Worm (Caenorhabditis elegans): Measurements from ENCODE around the gene R04B5.7.

Gene R04B5.7

ce11 chrV:10066769-10067168 is 23.6 kb downstream of the R04B5.7 start, which contains the start of gene npr-39:
TSS of gene npr-39 (plus strand) at chrV:10067069.
- TF ChIP-seq ceh-44 (GFP tag; IDR thresholded peaks at IDR 0.05) (no peak), F37D6.2 (tag; optimal IDR thresholded peaks at IDR 0.05) (no peak), ceh-62 (tag; optimal IDR thresholded peaks at IDR 0.05) (no peak), mxl-2 (GFP tag; conservative IDR thresholded peaks at IDR 0.05) (no peak), ceh-28 (tag; optimal IDR thresholded peaks at IDR 0.05) (no peak), egl-43 (GFP tag; IDR thresholded peaks at IDR 0.05) (no peak)

DNA sequence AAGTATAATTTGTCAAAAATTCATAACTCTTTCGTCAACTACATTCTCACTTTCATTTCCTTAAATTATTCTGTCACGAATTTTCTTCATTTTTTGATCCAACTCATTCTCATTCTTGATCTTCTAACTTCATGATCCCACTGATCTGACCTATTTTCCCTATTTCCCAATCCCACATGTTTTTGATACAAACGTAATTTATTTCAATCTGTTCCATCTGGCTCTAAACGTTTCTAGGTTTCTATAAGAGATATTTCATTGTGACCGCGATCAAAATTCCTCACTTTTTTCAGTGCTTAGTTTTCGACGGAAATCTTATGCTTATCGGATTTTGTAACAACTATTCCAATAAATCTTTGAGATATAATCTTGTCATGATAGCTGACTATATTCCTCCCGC is 24.7 kb downstream of the R04B5.7 start:
- TF ChIP-seq snpc-1.2 (GFP tag; IDR thresholded peaks at IDR 0.05) (no peak), Y105C5A.15 (GFP tag; IDR thresholded peaks at IDR 0.05) (no peak), nhr-10 (tag; optimal IDR thresholded peaks at IDR 0.05) (no peak), unc-62 (GFP tag; optimal IDR thresholded peaks at IDR 0.05 in 1 of 2) (peak in 1 of 2 experiments; percentile 4), unc-62 (tag; optimal IDR thresholded peaks at IDR 0.05) (no peak), D1046.2 (GFP tag; IDR thresholded peaks at IDR 0.05) (no peak)

DNA sequence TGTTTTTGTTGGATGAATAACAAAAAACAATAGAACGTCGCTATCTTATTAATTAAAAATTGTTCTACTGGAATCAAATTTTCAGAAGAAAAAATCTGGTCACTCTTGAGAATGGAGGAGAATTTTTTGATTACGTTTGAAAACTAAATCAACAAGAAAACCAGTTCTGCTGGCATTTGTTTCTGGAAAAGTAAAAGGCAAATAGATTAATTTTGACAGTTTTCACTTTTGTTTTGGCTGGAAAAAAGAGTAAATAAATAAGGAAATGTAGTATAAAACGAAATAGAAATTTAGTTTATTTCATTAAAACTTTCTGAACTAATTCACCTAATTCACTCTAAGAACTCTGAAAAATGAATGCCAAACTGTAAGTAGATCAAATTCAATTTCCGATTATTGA is 26.1 kb downstream of the R04B5.7 start, which contains the start of gene fipr-13:
Gene fipr-13, plus strand, starts transcription at position 301 of the 400 bp plus-strand sequence.
- no peak for TF ChIP-seq ceh-62 (tag; optimal IDR thresholded peaks at IDR 0.05)
- no peak for TF ChIP-seq hlh-30 (tag; optimal IDR thresholded peaks at IDR 0.05; ENCODE audit: insufficient read depth)
- no peak for TF ChIP-seq Y48G9A.11 (GFP tag; IDR thresholded peaks at IDR 0.05)
- TF ChIP-seq nhr-48 (tag; optimal IDR thresholded peaks at IDR 0.05), result no peak
- TF ChIP-seq attf-4 (tag; optimal IDR thresholded peaks at IDR 0.05), result no peak
- TF ChIP-seq nhr-102 (tag; optimal IDR thresholded peaks at IDR 0.05), result no peak
- TF ChIP-seq tag-97 (GFP tag; IDR thresholded peaks at IDR 0.05), result no peak
- no peak for TF ChIP-seq tra-1 (GFP tag; IDR thresholded peaks at IDR 0.05)

- TF ChIP-seq daf-16 (GFP tag; optimal IDR thresholded peaks at IDR 0.05) (peak in 1 of 2 experiments; percentile 52), daf-16 (tag; optimal IDR thresholded peaks at IDR 0.05) (no peak), F26F4.8 (GFP tag; conservative IDR thresholded peaks at IDR 0.05) (no peak), aha-1 (tag) (peak; percentile 2), ceh-44 (GFP tag; IDR thresholded peaks at IDR 0.05) (no peak), Y48G9A.11 (GFP tag; IDR thresholded peaks at IDR 0.05) (no peak), mxl-2 (GFP tag; conservative IDR thresholded peaks at IDR 0.05) (no peak), unc-130 (GFP tag; optimal IDR thresholded peaks at IDR 0.05) (no peak), ceh-82 (tag; optimal IDR thresholded peaks at IDR 0.05) (no peak), egl-43 (GFP tag; IDR thresholded peaks at IDR 0.05) (no peak), lin-38 (GFP tag; IDR thresholded peaks at IDR 0.05) (no peak), lin-13 (GFP tag; optimal IDR thresholded peaks at IDR 0.05) (no peak), vab-7 (GFP tag; IDR thresholded peaks at IDR 0.05) (no peak), lim-7 (GFP tag; IDR thresholded peaks at IDR 0.05) (no peak), set-16 (GFP tag; IDR thresholded peaks at IDR 0.05) (no peak)
Measured at ce11 chrV:10060039-10060438, 30.3 kb downstream of the R04B5.7 start.

DNA sequence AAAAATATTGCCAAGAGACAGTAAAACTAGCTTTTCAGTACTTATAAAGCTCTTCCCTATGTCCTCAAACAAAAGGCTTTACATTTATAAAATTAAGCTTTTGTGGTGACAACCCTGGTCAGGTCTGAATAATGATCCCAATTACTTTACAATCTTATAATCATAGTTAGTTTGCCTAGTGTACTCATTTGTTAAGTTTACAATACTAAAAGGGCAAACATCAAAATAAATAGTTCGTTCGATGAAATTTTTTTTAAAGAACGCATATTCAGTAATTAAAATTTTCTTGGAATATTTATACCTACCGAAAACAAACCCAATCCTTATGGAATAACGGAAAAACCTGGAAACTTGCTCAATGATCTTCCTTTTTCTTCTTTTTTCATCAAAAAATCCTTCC is 31.6 kb downstream of the R04B5.7 start:
- TF ChIP-seq unc-62 (GFP tag; optimal IDR thresholded peaks at IDR 0.05 in 1 of 2) (peak in 1 of 2 experiments; percentile 75), unc-62 (tag; optimal IDR thresholded peaks at IDR 0.05) (no peak), ctbp-1 (GFP tag; IDR thresholded peaks at IDR 0.05) (no peak)

DNA sequence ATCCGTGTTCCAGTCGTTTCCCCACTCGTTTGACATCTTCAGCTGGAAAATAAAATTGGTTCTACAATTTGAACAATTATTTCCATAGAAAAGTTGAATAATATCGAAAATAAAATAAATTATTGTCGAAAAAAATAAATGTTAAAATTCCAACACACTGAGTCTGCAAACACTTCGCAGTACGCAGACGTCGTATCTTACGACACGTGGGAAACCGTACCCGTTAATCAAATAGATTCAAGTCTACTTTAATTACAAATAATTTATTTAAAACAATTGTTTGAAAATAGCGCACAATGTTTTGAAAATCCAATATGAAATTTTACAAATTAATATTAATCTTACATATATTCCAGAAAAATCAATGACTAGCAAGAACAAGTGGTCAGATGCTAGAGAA is 35.5 kb downstream of the R04B5.7 start, which contains the start of gene yif-1:
Gene yif-1, minus strand, starts transcription at position 42 of the 400 bp plus-strand sequence.
- TF ChIP-seq skn-1 (tag; optimal IDR thresholded peaks at IDR 0.05) (no peak), ces-1 (GFP tag; optimal IDR thresholded peaks at IDR 0.05) (peak; percentile 15), lsy-2 (tag; optimal IDR thresholded peaks at IDR 0.05) (peak in 1 of 2 experiments; percentile 84)

All from whole organism, L4 larva.